Worm (Caenorhabditis elegans) whole organism, late embryonic: ENCODE measurements around the gene Y73C8C.12.

Source experiments
- C08G9.2 ChIP-seq: sonication (generic microtip); optimal IDR thresholded peaks from 2 replicates; lab custom pipeline; 2016; ENCODE audit warnings: mild to moderate bottlenecking, missing genetic modification characterization, moderate library complexity, missing compliant biosample characterization
- Y22D7AL.16 ChIP-seq: sonication (generic microtip); optimal IDR thresholded peaks from 2 replicates; lab custom pipeline; 2016; ENCODE audit warnings: missing genetic modification characterization, missing compliant biosample characterization
- ahr-1 ChIP-seq: sonication (generic microtip); optimal IDR thresholded peaks from 2 replicates; lab custom pipeline; 2016; ENCODE audit warnings: missing genetic modification characterization, missing compliant biosample characterization
- ama-1 ChIP-seq: fragments of 150-350 bp; optimal IDR thresholded peaks from 2 replicates; lab custom pipeline; 2014
- ceh-30 ChIP-seq: fragments of 150-350 bp; optimal IDR thresholded peaks from 2 replicates; lab custom pipeline; 2014; ENCODE audit warnings: missing biosample characterization, missing genetic modification characterization
- dmd-4 ChIP-seq: sonication (generic microtip); optimal IDR thresholded peaks from 2 replicates; lab custom pipeline; 2016; ENCODE audit warnings: borderline replicate concordance, missing genetic modification characterization, missing compliant biosample characterization
- dve-1 ChIP-seq: sonication (generic microtip); optimal IDR thresholded peaks from 2 replicates; lab custom pipeline; 2017; ENCODE audit warnings: antibody characterized with exemption, mild to moderate bottlenecking, missing genetic modification characterization, missing compliant biosample characterization
- fkh-10 ChIP-seq: fragments of 150-350 bp; optimal IDR thresholded peaks from 2 replicates; lab custom pipeline; 2014; ENCODE audit warnings: missing biosample characterization, missing genetic modification reagents, missing genetic modification characterization
- lin-11 ChIP-seq: fragments of 200-800 bp; sonication (Bioruptor generic); optimal IDR thresholded peaks from 2 replicates; lab custom pipeline; 2018; ENCODE audit warnings: mild to moderate bottlenecking, missing genetic modification characterization, missing compliant biosample characterization
- mec-3 ChIP-seq: sonication (generic microtip); optimal IDR thresholded peaks from 2 replicates; lab custom pipeline; 2016; ENCODE audit warnings: borderline replicate concordance, missing genetic modification characterization, missing compliant biosample characterization
- pqm-1 ChIP-seq: sonication (generic microtip); optimal IDR thresholded peaks from 2 replicates; lab custom pipeline; 2016; ENCODE audit warnings: missing genetic modification characterization, missing compliant biosample characterization
- sdc-2 ChIP-seq: sonication (generic microtip); optimal IDR thresholded peaks from 2 replicates; lab custom pipeline; 2016; ENCODE audit warnings: missing genotype, missing genetic modification characterization, missing compliant biosample characterization
- ttx-3 ChIP-seq: sonication (generic microtip); optimal IDR thresholded peaks from 2 replicates; lab custom pipeline; 2016; ENCODE audit warnings: missing genetic modification reagents, missing genetic modification characterization, missing compliant biosample characterization
- unc-42 ChIP-seq: sonication (generic microtip); optimal IDR thresholded peaks from 2 replicates; lab custom pipeline; 2016; ENCODE audit warnings: missing genotype, missing genetic modification characterization, missing compliant biosample characterization

ce11 chrV:3159252-3159651 lies 34.2 kb downstream of the Y73C8C.12 start, which contains the start of gene C36C5.12:
- TF ChIP-seq ama-1 (no peak), sdc-2 (no peak), fkh-10 (GFP tag; lab: Kevin White, UChicago) (no peak), ahr-1 (tag; lab: Kevin White, UChicago) (no peak), pqm-1 (tag; lab: Kevin White, UChicago) (no peak), ceh-30 (tag; lab: Kevin White, UChicago) (no peak), dve-1 (tag; lab: Kevin White, UChicago) (no peak), Y22D7AL.16 (tag; lab: Kevin White, UChicago) (no peak), C08G9.2 (tag; lab: Kevin White, UChicago) (no peak), lin-11 (no peak), dmd-4 (no peak), unc-42 (tag; lab: Kevin White, UChicago) (no peak), ttx-3 (tag; lab: Kevin White, UChicago) (no peak), mec-3 (tag; lab: Kevin White, UChicago) (no peak)
